Fruit fly (Drosophila melanogaster): ENCODE results near the gene mTor.

mTor gene

dm6 chr2L:12974045-12974539, 30.2 kb upstream of the mTor start, which contains the start of gene Vha68-2 (continued):
- TF ChIP-seq Met (GFP tag; optimal IDR thresholded peaks at IDR 0.05) (no peak), CG8319 (GFP tag; optimal IDR thresholded peaks at IDR 0.05) (no peak), acj6 (GFP tag; optimal IDR thresholded peaks at IDR 0.05) (peak; percentile 58), CG11762 (GFP tag; optimal IDR thresholded peaks at IDR 0.05; ENCODE audit: insufficient read depth) (no peak), Hr38 (GFP tag; optimal IDR thresholded peaks at IDR 0.05) (no peak), Sox102F (GFP tag; optimal IDR thresholded peaks at IDR 0.05) (peak; percentile 66), CG6276 (GFP tag; optimal IDR thresholded peaks at IDR 0.05) (no peak), fkh (GFP tag; optimal IDR thresholded peaks at IDR 0.05) (peak; percentile 64), CG11294 (GFP tag; IDR thresholded peaks at IDR 0.05) (no peak), Eip78C (GFP tag) (no peak), CG3919 (GFP tag; optimal IDR thresholded peaks at IDR 0.05) (peak; percentile 18), CG7368 (GFP tag; optimal IDR thresholded peaks at IDR 0.05) (no peak), Sox14 (GFP tag; optimal IDR thresholded peaks at IDR 0.05) (no peak), Gug (GFP tag; IDR thresholded peaks at IDR 0.05) (no peak), CG11902 (GFP tag; optimal IDR thresholded peaks at IDR 0.05) (no peak), CG8632 (GFP tag; optimal IDR thresholded peaks at IDR 0.05) (no peak), eg (GFP tag; IDR thresholded peaks at IDR 0.05) (0 out of 3 replicates have a peak, but pooled peaks have one; percentile 20), CG6854 (GFP tag; optimal IDR thresholded peaks at IDR 0.05) (peak; percentile 43), Eip75B (GFP tag; optimal IDR thresholded peaks at IDR 0.05) (peak; percentile 42), dsx (GFP tag; optimal IDR thresholded peaks at IDR 0.05; ENCODE audit: poor library complexity, severe bottlenecking) (no peak), CG32006 (GFP tag; optimal IDR thresholded peaks at IDR 0.05) (peak; percentile 45), svp (GFP tag) (peak; percentile 75), achi (GFP tag; optimal IDR thresholded peaks at IDR 0.05) (no peak), dac (GFP tag; optimal IDR thresholded peaks at IDR 0.05) (peak; percentile 62), CG6792 (GFP tag; optimal IDR thresholded peaks at IDR 0.05) (peak; percentile 46), CG10669 (GFP tag; optimal IDR thresholded peaks at IDR 0.05) (no peak), topi (GFP tag; optimal IDR thresholded peaks at IDR 0.05) (peak; percentile 11), CG3032 (tag; optimal IDR thresholded peaks at IDR 0.05) (no peak), CG10631 (GFP tag; optimal IDR thresholded peaks at IDR 0.05) (no peak), OdsH (GFP tag; optimal IDR thresholded peaks at IDR 0.05) (peak; percentile 60), CG31627 (GFP tag; optimal IDR thresholded peaks at IDR 0.05) (peak; percentile 56), net (GFP tag; optimal IDR thresholded peaks at IDR 0.05) (peak; percentile 70), spab (GFP tag; optimal IDR thresholded peaks at IDR 0.05) (no peak), Hr39 (GFP tag; optimal IDR thresholded peaks at IDR 0.05) (peak; percentile 44), CG6808 (GFP tag; optimal IDR thresholded peaks at IDR 0.05) (no peak), Smox (GFP tag; optimal IDR thresholded peaks at IDR 0.05) (peak; percentile 56), CG9139 (GFP tag; optimal IDR thresholded peaks at IDR 0.05) (peak; percentile 21)

DNA sequence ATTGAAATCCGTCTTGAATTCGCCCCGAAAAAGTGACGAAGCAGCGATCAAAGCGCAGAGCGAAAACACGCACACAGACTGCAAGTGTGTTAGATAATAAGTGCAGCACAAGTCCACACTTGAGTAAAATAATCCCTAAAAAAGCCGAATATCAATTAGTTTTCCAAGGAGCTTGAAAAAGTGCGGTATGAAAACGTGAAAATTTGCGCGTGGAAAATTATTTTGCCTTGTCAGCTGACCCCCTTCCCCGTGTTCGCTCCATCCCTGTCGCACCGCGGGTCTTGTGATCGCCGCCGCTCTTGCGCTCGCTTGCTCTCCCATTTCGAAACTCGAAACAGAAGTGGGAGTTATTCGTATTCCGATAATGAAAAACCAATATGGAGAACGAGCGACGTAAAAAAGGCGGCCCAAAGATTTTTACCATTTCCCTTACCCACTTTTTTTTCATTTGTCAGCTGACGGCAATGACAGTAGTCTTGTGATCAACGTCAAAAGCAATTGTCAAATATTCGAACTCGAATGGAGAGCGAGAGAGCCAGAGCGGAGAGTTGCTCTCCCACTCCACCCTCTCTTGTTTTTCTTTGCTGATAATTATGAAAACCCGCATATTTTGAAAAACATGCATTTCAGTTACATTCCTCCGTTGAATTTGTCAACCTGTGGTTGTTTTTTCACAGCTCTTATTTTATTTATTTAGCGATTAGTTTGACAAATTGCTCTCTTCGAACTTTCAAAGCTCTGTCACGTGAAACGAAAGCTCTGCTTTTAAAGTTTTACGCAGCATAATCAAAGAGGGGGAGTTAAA, 29.5 kb upstream of the mTor start:
- TF ChIP-seq ss (GFP tag; optimal IDR thresholded peaks at IDR 0.05) (peak in 1 of 2 experiments; percentile 1), Ets96B (tag; optimal IDR thresholded peaks at IDR 0.05) (no peak), eg (GFP tag; IDR thresholded peaks at IDR 0.05) (peak; percentile 31; the same call in 1 of the 3 replicates), Eip78C (GFP tag) (peak; percentile 31), achi (GFP tag; optimal IDR thresholded peaks at IDR 0.05) (peak; percentile 99)

DNA sequence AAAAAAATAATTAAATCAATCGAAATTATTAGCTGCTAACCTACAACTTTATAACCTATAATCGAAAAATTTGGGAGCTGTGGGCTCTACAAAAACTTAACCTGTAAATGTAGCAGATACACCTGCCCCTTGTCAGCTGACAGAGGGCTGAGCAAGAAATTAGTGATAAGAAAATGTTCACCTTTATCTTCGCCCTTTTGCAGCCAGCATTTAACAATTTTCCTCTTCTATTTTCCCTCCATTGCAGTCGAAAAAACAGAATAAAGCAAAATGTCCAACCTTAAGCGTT, 29.0 kb upstream of the mTor start:
- no peak for TF ChIP-seq Eip78C (GFP tag)
- TF ChIP-seq CG6808 (GFP tag; optimal IDR thresholded peaks at IDR 0.05): no peak
- no peak for TF ChIP-seq acj6 (GFP tag; optimal IDR thresholded peaks at IDR 0.05)
- no peak for TF ChIP-seq CG1621 (tag; optimal IDR thresholded peaks at IDR 0.05)
- no peak for TF ChIP-seq CG10631 (GFP tag; optimal IDR thresholded peaks at IDR 0.05)
